Fruit fly (Drosophila melanogaster) whole organism, adult: ENCODE measurements around the gene CG33272.
A peak's percentile ranks its signal among the peaks of the same experiment; 100 is the strongest.

Source experiments
- CG11617 ChIP-seq: fragments of 200-800 bp; sonication (Bioruptor generic); optimal IDR thresholded peaks from 2 replicates; lab custom pipeline; 2017; ENCODE audit warnings: mild to moderate bottlenecking, missing biosample characterization, missing genetic modification reagents, missing genetic modification characterization
- CG12768 ChIP-seq: fragments of 200-800 bp; sonication (Bioruptor generic); optimal IDR thresholded peaks from 2 replicates; lab custom pipeline; 2017; ENCODE audit warnings: missing biosample characterization, missing genetic modification characterization, mild to moderate bottlenecking, moderate library complexity, missing genetic modification reagents
- CG14711 ChIP-seq: fragments of 200-800 bp; sonication (Bioruptor generic); optimal IDR thresholded peaks from 2 replicates; lab custom pipeline; 2018; ENCODE audit warnings: missing biosample characterization, mild to moderate bottlenecking, missing genetic modification characterization, moderate library complexity
- CG1620 ChIP-seq: fragments of 200-800 bp; sonication (Bioruptor generic); optimal IDR thresholded peaks from 2 replicates; lab custom pipeline; 2016; ENCODE audit warnings: missing biosample characterization, missing genetic modification characterization
- CG33017 ChIP-seq: fragments of 200-800 bp; sonication (Bioruptor generic); optimal IDR thresholded peaks from 2 replicates; lab custom pipeline; 2018; ENCODE audit warnings: missing biosample characterization, mild to moderate bottlenecking, missing genetic modification characterization, moderate library complexity
- CG5204 ChIP-seq: fragments of 200-800 bp; sonication (Bioruptor generic); optimal IDR thresholded peaks from 2 replicates; lab custom pipeline; 2016; ENCODE audit warnings: missing biosample characterization, missing genetic modification characterization
- CG7045 ChIP-seq: fragments of 200-800 bp; sonication (Bioruptor generic); optimal IDR thresholded peaks from 2 replicates; lab custom pipeline; 2017; ENCODE audit warnings: missing biosample characterization, mild to moderate bottlenecking, missing genetic modification characterization
- CG7101 ChIP-seq: fragments of 200-800 bp; sonication (Bioruptor generic); optimal IDR thresholded peaks from 2 replicates; lab custom pipeline; 2018; ENCODE audit warnings: missing biosample characterization, mild to moderate bottlenecking, missing genetic modification characterization, moderate library complexity
- Clk ChIP-seq: fragments of 200-800 bp; sonication (Bioruptor generic); optimal IDR thresholded peaks from 2 replicates; lab custom pipeline; 2017; ENCODE audit warnings: missing biosample characterization, missing genetic modification characterization
- Crg-1 ChIP-seq: fragments of 200-800 bp; sonication (Bioruptor generic); optimal IDR thresholded peaks from 2 replicates; lab custom pipeline; 2016; ENCODE audit warnings: missing biosample characterization, missing genetic modification characterization
- Hr96 ChIP-seq: fragments of 200-800 bp; sonication (Bioruptor generic); optimal IDR thresholded peaks from 2 replicates; lab custom pipeline; 2016; ENCODE audit warnings: missing biosample characterization, missing genetic modification characterization
- Mnt ChIP-seq: fragments of 200-800 bp; sonication (Bioruptor generic); optimal IDR thresholded peaks from 2 replicates; lab custom pipeline; 2016; ENCODE audit warnings: missing biosample characterization, mild to moderate bottlenecking, missing genetic modification characterization
- bab1 ChIP-seq: fragments of 200-800 bp; sonication (Bioruptor generic); optimal IDR thresholded peaks from 3 replicates; lab custom pipeline; 2019; ENCODE audit warnings: missing biosample characterization, mild to moderate bottlenecking, missing genetic modification characterization, moderate library complexity
- cic ChIP-seq: fragments of 200-800 bp; sonication (Bioruptor generic); optimal IDR thresholded peaks from 2 replicates; lab custom pipeline; 2017; ENCODE audit warnings: missing biosample characterization, mild to moderate bottlenecking, missing genetic modification characterization, moderate library complexity
- cnc ChIP-seq, 2 experiments: fragments of >200 bp; optimal IDR thresholded peaks; 2 replicates each; lab custom pipeline; 2017
- kay ChIP-seq: fragments of 200-800 bp; sonication (Bioruptor generic); peaks from one replicate; lab custom pipeline; 2016; ENCODE audit warnings: missing biosample characterization, missing genetic modification characterization, borderline replicate concordance
- ovo ChIP-seq: fragments of 200-800 bp; sonication (Bioruptor generic); optimal IDR thresholded peaks from 2 replicates; lab custom pipeline; 2016; ENCODE audit warnings: missing biosample characterization, missing genetic modification characterization
- pad ChIP-seq: fragments of 200-800 bp; sonication (Bioruptor generic); optimal IDR thresholded peaks from 3 replicates; lab custom pipeline; 2017; ENCODE audit warnings: missing biosample characterization, missing genetic modification characterization, mild to moderate bottlenecking, moderate library complexity, missing genetic modification reagents
- tj ChIP-seq: fragments of 200-800 bp; sonication (Bioruptor generic); optimal IDR thresholded peaks from 3 replicates; lab custom pipeline; 2017; ENCODE audit warnings: missing biosample characterization, mild to moderate bottlenecking, missing genetic modification characterization, moderate library complexity
- toe ChIP-seq: fragments of 200-800 bp; sonication (Bioruptor generic); optimal IDR thresholded peaks from 2 replicates; lab custom pipeline; 2016; ENCODE audit warnings: missing biosample characterization, missing genetic modification characterization

CG33272 gene

DNA sequence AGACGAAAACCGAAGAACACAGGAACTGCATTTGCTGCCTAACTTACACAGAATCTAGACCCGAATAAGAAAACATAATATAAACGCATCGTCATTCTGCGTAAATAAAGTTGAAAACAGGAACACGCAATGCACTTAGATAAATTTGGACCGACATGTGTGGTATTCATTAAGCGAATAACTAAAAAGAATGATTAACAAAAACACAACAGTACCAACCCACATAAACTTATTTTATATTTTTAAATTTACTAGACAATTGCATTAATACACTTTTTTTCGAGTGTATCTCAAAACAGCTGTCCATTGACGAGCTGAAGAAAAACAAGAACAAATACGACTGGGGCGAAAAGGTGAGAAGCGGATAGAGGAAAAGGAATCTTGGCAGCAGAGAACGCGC, 43.9 kb upstream of the CG33272 start:
- TF ChIP-seq pad (no peak), cnc (optimal IDR thresholded peaks at IDR 0.05; lab: Kevin White, UChicago) (no peak), ovo (GFP tag; lab: Kevin White, UChicago) (no peak), CG5204 (GFP tag; lab: Kevin White, UChicago) (no peak), CG33017 (tag; lab: Kevin White, UChicago) (no peak), CG7045 (GFP tag; lab: Kevin White, UChicago) (no peak), Mnt (GFP tag; lab: Kevin White, UChicago) (no peak), CG1620 (GFP tag; lab: Kevin White, UChicago) (no peak), CG12768 (GFP tag; lab: Kevin White, UChicago) (no peak), bab1 (GFP tag; lab: Kevin White, UChicago) (no peak), CG14711 (peak; percentile 11), Hr96 (GFP tag; lab: Kevin White, UChicago) (no peak), Crg-1 (GFP tag; lab: Kevin White, UChicago) (no peak), toe (no peak), kay (no peak), Clk (no peak), CG7101 (tag; lab: Kevin White, UChicago) (peak; percentile 6)

DNA sequence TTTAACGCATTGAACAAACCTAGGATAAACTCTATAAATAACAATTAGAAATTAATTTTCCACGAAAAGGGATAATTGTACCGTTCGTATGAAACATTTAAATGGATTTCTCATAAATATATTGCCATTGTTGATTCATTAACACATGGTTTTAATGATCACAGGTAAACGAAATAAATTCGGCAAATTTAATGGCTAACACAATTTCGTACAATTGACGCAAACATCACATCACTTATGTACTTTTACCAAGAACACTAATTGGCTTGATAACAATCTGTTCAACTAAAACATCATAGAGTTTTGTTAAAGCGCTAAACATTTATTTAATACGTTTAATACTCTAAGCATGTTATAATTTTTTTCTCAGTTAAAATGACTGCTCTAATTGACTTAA, 43.3 kb upstream of the CG33272 start:
- TF ChIP-seq cnc (optimal IDR thresholded peaks at IDR 0.05; lab: Kevin White, UChicago) (no peak), ovo (GFP tag; lab: Kevin White, UChicago) (no peak), bab1 (GFP tag; lab: Kevin White, UChicago) (no peak), CG7045 (GFP tag; lab: Kevin White, UChicago) (no peak)

dm6 chr3L:11552996-11553671, 42.7 kb upstream of the CG33272 start:
- TF ChIP-seq pad (peak; percentile 22), CG5204 (GFP tag; lab: Kevin White, UChicago) (no peak), Hr96 (GFP tag; lab: Kevin White, UChicago) (no peak), CG11617 (GFP tag; lab: Kevin White, UChicago) (peak; percentile 32), cic (peak; percentile 90), CG1620 (GFP tag; lab: Kevin White, UChicago) (no peak), ovo (GFP tag; lab: Kevin White, UChicago) (no peak), CG7101 (tag; lab: Kevin White, UChicago) (peak; percentile 38), Mnt (GFP tag; lab: Kevin White, UChicago) (peak; percentile 72), cnc (optimal IDR thresholded peaks at IDR 0.05; lab: Kevin White, UChicago) (no peak), bab1 (GFP tag; lab: Kevin White, UChicago) (peak; percentile 57), tj (GFP tag; lab: Kevin White, UChicago) (peak; percentile 85), CG7045 (GFP tag; lab: Kevin White, UChicago) (no peak), Crg-1 (GFP tag; lab: Kevin White, UChicago) (peak; percentile 25), CG33017 (tag; lab: Kevin White, UChicago) (peak; percentile 22), kay (no peak), CG14711 (no peak), CG12768 (GFP tag; lab: Kevin White, UChicago) (peak; percentile 87), toe (no peak), Clk (no peak)

dm6 chr3L:11551949-11552348, 41.6 kb upstream of the CG33272 start:
- TF ChIP-seq Clk (no peak), CG7101 (tag; lab: Kevin White, UChicago) (no peak), pad (no peak), Crg-1 (GFP tag; lab: Kevin White, UChicago) (no peak), cnc (optimal IDR thresholded peaks at IDR 0.05; lab: Kevin White, UChicago) (no peak), CG11617 (GFP tag; lab: Kevin White, UChicago) (no peak), CG14711 (peak; percentile 19), CG5204 (GFP tag; lab: Kevin White, UChicago) (no peak), Mnt (GFP tag; lab: Kevin White, UChicago) (no peak), cic (no peak), CG33017 (tag; lab: Kevin White, UChicago) (peak; percentile 11), toe (no peak), ovo (GFP tag; lab: Kevin White, UChicago) (no peak), tj (GFP tag; lab: Kevin White, UChicago) (peak; percentile 1), CG12768 (GFP tag; lab: Kevin White, UChicago) (no peak), bab1 (GFP tag; lab: Kevin White, UChicago) (no peak), Hr96 (GFP tag; lab: Kevin White, UChicago) (no peak), kay (no peak)

dm6 chr3L:11550359-11551056, 40.1 kb upstream of the CG33272 start:
- TF ChIP-seq ovo (GFP tag; lab: Kevin White, UChicago), result no peak
- TF ChIP-seq tj (GFP tag; lab: Kevin White, UChicago), result peak; percentile 89
- TF ChIP-seq CG14711, result no peak
- no peak for TF ChIP-seq CG33017 (tag; lab: Kevin White, UChicago)
- no peak for TF ChIP-seq Hr96 (GFP tag; lab: Kevin White, UChicago)
- TF ChIP-seq pad, result no peak

DNA sequence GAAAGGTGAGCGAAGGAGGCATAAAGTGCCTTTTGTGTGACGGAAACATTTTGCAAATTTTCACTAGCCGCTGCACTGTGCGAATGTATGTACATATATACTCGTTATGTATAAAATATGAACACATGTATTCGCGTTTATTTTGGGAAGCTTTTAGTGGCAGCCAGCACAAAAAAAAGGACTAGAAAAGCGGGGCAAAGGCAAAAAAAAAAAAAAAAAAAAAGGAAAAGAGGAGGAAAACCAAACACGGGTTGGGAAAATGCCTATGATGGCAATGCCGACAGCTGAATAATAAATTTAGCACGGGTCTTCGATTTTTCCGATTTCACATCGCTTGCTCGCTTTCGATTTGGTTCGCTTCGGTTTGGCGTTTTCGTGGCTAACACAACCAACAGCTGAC, 39.0 kb upstream of the CG33272 start:
- TF ChIP-seq Hr96 (GFP tag; lab: Kevin White, UChicago), result no peak
- TF ChIP-seq tj (GFP tag; lab: Kevin White, UChicago), result peak; percentile 59
- TF ChIP-seq CG12768 (GFP tag; lab: Kevin White, UChicago), result no peak
- no peak for TF ChIP-seq CG7101 (tag; lab: Kevin White, UChicago)
- no peak for TF ChIP-seq pad
- no peak for TF ChIP-seq CG5204 (GFP tag; lab: Kevin White, UChicago)
- TF ChIP-seq bab1 (GFP tag; lab: Kevin White, UChicago), result no peak
